Worm (Caenorhabditis elegans) whole organism, L2 larva: ENCODE data around the gene col-38.

Experiments used
- alr-1 ChIP-seq: fragments of 150-350 bp; optimal IDR thresholded peaks from 2 replicates; lab custom pipeline; 2014; ENCODE audit warnings: missing biosample characterization, missing genetic modification characterization
- egl-27 ChIP-seq: sonication (generic microtip); optimal IDR thresholded peaks from 3 replicates; lab custom pipeline; 2017; ENCODE audit warnings: missing biosample characterization, missing genetic modification reagents, missing genetic modification characterization
- lin-13 ChIP-seq: fragments of 150-350 bp; optimal IDR thresholded peaks from 2 replicates; lab custom pipeline; 2014; ENCODE audit warnings: missing biosample characterization, missing genetic modification reagents, missing genetic modification characterization
- mdl-1 ChIP-seq, 2 experiments: fragments of 150-350 bp in 1 of 2; sonication (generic microtip) in 1 of 2; optimal IDR thresholded peaks; 2 replicates each; lab custom pipeline; 2017; ENCODE audit warnings: missing biosample characterization in 2 of 2, missing genetic modification characterization in 2 of 2
- unc-62 ChIP-seq: fragments of 150-350 bp; optimal IDR thresholded peaks from 2 replicates; lab custom pipeline; 2014; ENCODE audit warnings: missing biosample characterization, missing genetic modification reagents, missing genetic modification characterization
- ztf-11 ChIP-seq: sonication (generic microtip); optimal IDR thresholded peaks from 2 replicates; lab custom pipeline; 2017; ENCODE audit warnings: missing biosample characterization, missing genetic modification characterization
- ztf-4 ChIP-seq: fragments of 150-350 bp; optimal IDR thresholded peaks from 2 replicates; lab custom pipeline; 2014; ENCODE audit warnings: missing biosample characterization, missing genetic modification characterization

- TF ChIP-seq alr-1 (tag; lab: Kevin White, UChicago): no peak
- TF ChIP-seq ztf-11 (tag; lab: Kevin White, UChicago): no peak
- TF ChIP-seq ztf-4 (tag; lab: Kevin White, UChicago): no peak
- TF ChIP-seq unc-62 (GFP tag; lab: Kevin White, UChicago): no peak
- TF ChIP-seq lin-13: no peak
- TF ChIP-seq mdl-1 (tag; optimal IDR thresholded peaks at IDR 0.05; lab: Kevin White, UChicago): no peak
- TF ChIP-seq egl-27 (tag; lab: Kevin White, UChicago): no peak
These were observed 12.7 kb downstream of the col-38 start, which contains the start of gene glb-27 for ce11 chrII:8556166-8556565.
